Worm (Caenorhabditis elegans): ENCODE measurements around the gene ZK250.2.

DNA sequence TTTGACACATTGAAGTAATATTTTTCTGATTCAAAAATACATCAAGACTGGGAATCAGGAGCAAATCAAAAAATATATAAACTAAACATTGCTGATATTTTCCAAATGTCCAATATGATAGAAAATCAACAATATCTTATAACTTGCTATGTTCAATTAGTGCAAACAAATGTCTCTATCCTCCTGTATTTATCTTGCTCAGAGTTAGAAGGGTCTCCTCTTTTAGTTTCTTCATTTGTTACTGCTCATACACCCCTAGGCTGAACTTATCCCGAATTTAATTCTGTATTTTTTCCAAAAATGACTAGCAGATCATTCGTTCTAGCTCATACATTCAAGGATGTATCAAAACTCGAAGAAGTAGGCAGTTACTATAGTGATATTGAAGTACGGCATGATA, 46.5 kb upstream of the ZK250.2 start, which contains the start of gene math-23:
- no peak for TF ChIP-seq unc-62 (GFP tag; optimal IDR thresholded peaks at IDR 0.05)
- no peak for TF ChIP-seq lin-39 (tag; optimal IDR thresholded peaks at IDR 0.05)
- TF ChIP-seq unc-39 (tag; optimal IDR thresholded peaks at IDR 0.05): no peak
- no peak for TF ChIP-seq R02D3.7 (tag; optimal IDR thresholded peaks at IDR 0.05)
- TF ChIP-seq nfya-1 (tag; optimal IDR thresholded peaks at IDR 0.05; ENCODE audit: insufficient read depth): no peak

Measured in whole organism, L3 larva.